Worm (Caenorhabditis elegans) whole organism, early embryonic: ENCODE data around the gene C04F6.7.

Experiments used
- B0310.2 ChIP-seq: sonication (generic microtip); optimal IDR thresholded peaks from 2 replicates; lab custom pipeline; 2016; ENCODE audit warnings: mild to moderate bottlenecking, missing genetic modification characterization, missing compliant biosample characterization
- F13C5.2 ChIP-seq: sonication (generic microtip); optimal IDR thresholded peaks from 2 replicates; lab custom pipeline; 2017; ENCODE audit warnings: mild to moderate bottlenecking, missing genetic modification characterization, inconsistent platforms, missing compliant biosample characterization
- aly-1 ChIP-seq: sonication (generic microtip); optimal IDR thresholded peaks from 2 replicates; lab custom pipeline; 2016; ENCODE audit warnings: missing genetic modification characterization, missing compliant biosample characterization
- ama-1 ChIP-seq: fragments of 150-350 bp; optimal IDR thresholded peaks from 2 replicates; lab custom pipeline; 2014
- ceh-13 ChIP-seq: fragments of 200-800 bp; sonication (Bioruptor generic); optimal IDR thresholded peaks from 2 replicates; lab custom pipeline; 2018; ENCODE audit warnings: mild to moderate bottlenecking, missing genetic modification characterization, missing compliant biosample characterization
- ceh-36 ChIP-seq: sonication (generic microtip); optimal IDR thresholded peaks from 2 replicates; lab custom pipeline; 2016; ENCODE audit warnings: missing genetic modification characterization, inconsistent platforms, missing compliant biosample characterization
- ets-7 ChIP-seq: sonication (generic microtip); optimal IDR thresholded peaks from 2 replicates; lab custom pipeline; 2016; ENCODE audit warnings: missing genotype, missing genetic modification characterization, missing compliant biosample characterization
- flt-1 ChIP-seq: fragments of 200-800 bp; sonication (Bioruptor generic); IDR thresholded peaks from 2 replicates; pipeline ENCODE4 v1.3.6; 2022; ENCODE audit warnings: missing genetic modification characterization, missing compliant biosample characterization
- hmbx-1 ChIP-seq: sonication (generic microtip); optimal IDR thresholded peaks from 2 replicates; lab custom pipeline; 2016; ENCODE audit warnings: mild to moderate bottlenecking, missing genetic modification characterization, missing compliant biosample characterization
- hmg-4 ChIP-seq: fragments of 200-800 bp; sonication (Bioruptor generic); optimal IDR thresholded peaks from 2 replicates; lab custom pipeline; 2018; ENCODE audit warnings: mild to moderate bottlenecking, missing genetic modification characterization, missing compliant biosample characterization
- hnd-1 ChIP-seq: sonication (generic microtip); optimal IDR thresholded peaks from 2 replicates; lab custom pipeline; 2016; ENCODE audit warnings: missing genetic modification characterization, missing compliant biosample characterization
- pes-1 ChIP-seq: fragments of 200-800 bp; sonication (Bioruptor generic); IDR thresholded peaks from 2 replicates; pipeline ENCODE4 v1.3.6; 2022; ENCODE audit warnings: missing genetic modification reagents, missing genetic modification characterization, missing compliant biosample characterization
- scrt-1 ChIP-seq: fragments of 200-800 bp; sonication (Bioruptor generic); IDR thresholded peaks from 2 replicates; pipeline ENCODE4 v1.3.6; 2022; ENCODE audit warnings: missing genetic modification characterization, missing compliant biosample characterization
- sea-1 ChIP-seq: fragments of 200-800 bp; sonication (Bioruptor generic); conservative IDR thresholded peaks from 2 replicates; pipeline ENCODE4 v1.3.6; 2022; ENCODE audit warnings: missing genetic modification characterization, missing compliant biosample characterization
- tbx-11 ChIP-seq: fragments of 200-800 bp; sonication (Bioruptor generic); IDR thresholded peaks from 2 replicates; pipeline ENCODE4 v1.3.6; 2022; ENCODE audit warnings: missing genetic modification characterization, missing compliant biosample characterization
- tbx-37 ChIP-seq: fragments of 200-800 bp; sonication (Bioruptor generic); conservative IDR thresholded peaks from 2 replicates; pipeline ENCODE4 v1.3.6; 2022; ENCODE audit warnings: missing genetic modification reagents, missing genetic modification characterization, missing compliant biosample characterization
- tra-4 ChIP-seq: sonication (generic microtip); optimal IDR thresholded peaks from 2 replicates; lab custom pipeline; 2017; ENCODE audit warnings: missing genetic modification characterization, missing compliant biosample characterization

The C04F6.7 gene

ce11 chrX:3419084-3419483 is at the start of gene C04F6.7:
C04F6.7 (minus strand) TSS chrX:3419184.
- no peak for TF ChIP-seq ama-1
- TF ChIP-seq aly-1: no peak
- TF ChIP-seq tbx-11 (GFP tag; lab: Robert Waterston, UW): no peak
- no peak for TF ChIP-seq tbx-37
- no peak for TF ChIP-seq hnd-1 (tag; lab: Kevin White, UChicago)

- TF ChIP-seq hmbx-1 (no peak), pes-1 (GFP tag; lab: Robert Waterston, UW) (no peak), tbx-37 (no peak), aly-1 (no peak), tbx-11 (GFP tag; lab: Robert Waterston, UW) (no peak), hmg-4 (GFP tag; lab: Kevin White, UChicago) (no peak), F13C5.2 (no peak), flt-1 (no peak), B0310.2 (tag; lab: Kevin White, UChicago) (no peak), hnd-1 (tag; lab: Kevin White, UChicago) (no peak), ceh-13 (GFP tag; lab: Kevin White, UChicago) (no peak), sea-1 (GFP tag; lab: Robert Waterston, UW) (no peak), scrt-1 (GFP tag; lab: Robert Waterston, UW) (no peak), ceh-36 (tag; lab: Kevin White, UChicago) (no peak), ama-1 (no peak)
Observed at ce11 chrX:3467958-3468357, 49.0 kb upstream of the C04F6.7 start.

ce11 chrX:3467004-3467761 is 48.2 kb upstream of the C04F6.7 start:
- TF ChIP-seq hmg-4 (GFP tag; lab: Kevin White, UChicago): peak; percentile 65
- no peak for TF ChIP-seq sea-1 (GFP tag; lab: Robert Waterston, UW)

ce11 chrX:3465785-3466184 is 46.8 kb upstream of the C04F6.7 start, which contains the start of the genes ZK377.15 and sax-3:
ZK377.15 (minus strand) TSS chrX:3465885.
sax-3 (minus strand) TSS chrX:3465927.
- TF ChIP-seq aly-1 (no peak), ama-1 (no peak), B0310.2 (tag; lab: Kevin White, UChicago) (no peak), ceh-13 (GFP tag; lab: Kevin White, UChicago) (no peak), scrt-1 (GFP tag; lab: Robert Waterston, UW) (no peak), pes-1 (GFP tag; lab: Robert Waterston, UW) (no peak), ets-7 (no peak)

- no peak for TF ChIP-seq scrt-1 (GFP tag; lab: Robert Waterston, UW)
- TF ChIP-seq hnd-1 (tag; lab: Kevin White, UChicago): no peak
- TF ChIP-seq sea-1 (GFP tag; lab: Robert Waterston, UW): no peak
- TF ChIP-seq ets-7: no peak
- TF ChIP-seq tra-4 (tag; lab: Kevin White, UChicago): no peak
- no peak for TF ChIP-seq tbx-11 (GFP tag; lab: Robert Waterston, UW)
- no peak for TF ChIP-seq ceh-13 (GFP tag; lab: Kevin White, UChicago)
Observed at ce11 chrX:3464309-3465038, 45.5 kb upstream of the C04F6.7 start.

ce11 chrX:3463875-3464274 is 44.9 kb upstream of the C04F6.7 start:
- no peak for TF ChIP-seq flt-1
- TF ChIP-seq tbx-37: no peak
- TF ChIP-seq hnd-1 (tag; lab: Kevin White, UChicago): no peak
- no peak for TF ChIP-seq ama-1
- TF ChIP-seq B0310.2 (tag; lab: Kevin White, UChicago): no peak
- no peak for TF ChIP-seq tbx-11 (GFP tag; lab: Robert Waterston, UW)
- TF ChIP-seq aly-1: no peak
- no peak for TF ChIP-seq ets-7
- no peak for TF ChIP-seq scrt-1 (GFP tag; lab: Robert Waterston, UW)
- no peak for TF ChIP-seq ceh-36 (tag; lab: Kevin White, UChicago)
- no peak for TF ChIP-seq sea-1 (GFP tag; lab: Robert Waterston, UW)

ce11 chrX:3462086-3462485 is 43.1 kb upstream of the C04F6.7 start:
- TF ChIP-seq hmg-4 (GFP tag; lab: Kevin White, UChicago): no peak
- TF ChIP-seq flt-1: no peak
- TF ChIP-seq B0310.2 (tag; lab: Kevin White, UChicago): no peak
- no peak for TF ChIP-seq scrt-1 (GFP tag; lab: Robert Waterston, UW)
- no peak for TF ChIP-seq sea-1 (GFP tag; lab: Robert Waterston, UW)
- no peak for TF ChIP-seq tbx-11 (GFP tag; lab: Robert Waterston, UW)
- no peak for TF ChIP-seq tra-4 (tag; lab: Kevin White, UChicago)
- no peak for TF ChIP-seq ets-7
- TF ChIP-seq aly-1: no peak
- no peak for TF ChIP-seq F13C5.2
- TF ChIP-seq ceh-36 (tag; lab: Kevin White, UChicago): no peak
- no peak for TF ChIP-seq hnd-1 (tag; lab: Kevin White, UChicago)
- no peak for TF ChIP-seq ama-1
- TF ChIP-seq tbx-37: no peak
- no peak for TF ChIP-seq pes-1 (GFP tag; lab: Robert Waterston, UW)
- TF ChIP-seq hmbx-1: no peak
- TF ChIP-seq ceh-13 (GFP tag; lab: Kevin White, UChicago): no peak

- TF ChIP-seq hmbx-1: no peak
- TF ChIP-seq aly-1: no peak
- TF ChIP-seq hnd-1 (tag; lab: Kevin White, UChicago): no peak
- no peak for TF ChIP-seq tbx-11 (GFP tag; lab: Robert Waterston, UW)
- TF ChIP-seq scrt-1 (GFP tag; lab: Robert Waterston, UW): no peak
- TF ChIP-seq flt-1: no peak
- no peak for TF ChIP-seq pes-1 (GFP tag; lab: Robert Waterston, UW)
- TF ChIP-seq tbx-37: no peak
- TF ChIP-seq ets-7: no peak
- no peak for TF ChIP-seq hmg-4 (GFP tag; lab: Kevin White, UChicago)
- no peak for TF ChIP-seq B0310.2 (tag; lab: Kevin White, UChicago)
- TF ChIP-seq ceh-13 (GFP tag; lab: Kevin White, UChicago): no peak
- no peak for TF ChIP-seq tra-4 (tag; lab: Kevin White, UChicago)
- no peak for TF ChIP-seq F13C5.2
- no peak for TF ChIP-seq ama-1
- TF ChIP-seq ceh-36 (tag; lab: Kevin White, UChicago): no peak
- TF ChIP-seq sea-1 (GFP tag; lab: Robert Waterston, UW): no peak
Observed at ce11 chrX:3455561-3455960, 36.6 kb upstream of the C04F6.7 start.
